Worm (Caenorhabditis elegans) whole organism, L2 larva: ENCODE measurements around the gene T16G12.7.
"Not testable (repeated sequence)": the region's sequence is repeated elsewhere in the genome, so short reads cannot be mapped to it uniquely, and the experiment has no call there.

Experiments
- F13H6.1 ChIP-seq: sonication (generic microtip); optimal IDR thresholded peaks from 2 replicates; lab custom pipeline; 2016; ENCODE audit warnings: missing genetic modification characterization, missing compliant biosample characterization
- R02D3.7 ChIP-seq: fragments of 150-350 bp; optimal IDR thresholded peaks from 2 replicates; lab custom pipeline; 2014; ENCODE audit warnings: missing biosample characterization, missing genetic modification characterization
- Y55F3AM.14 ChIP-seq: fragments of 200-800 bp; sonication (Bioruptor generic); optimal IDR thresholded peaks from 2 replicates; lab custom pipeline; 2018; ENCODE audit warnings: mild to moderate bottlenecking, missing genetic modification characterization, missing compliant biosample characterization
- ZK546.5 ChIP-seq: sonication (generic microtip); optimal IDR thresholded peaks from 2 replicates; lab custom pipeline; 2017; ENCODE audit warnings: missing biosample characterization, missing genetic modification characterization
- alr-1 ChIP-seq: fragments of 150-350 bp; optimal IDR thresholded peaks from 2 replicates; lab custom pipeline; 2014; ENCODE audit warnings: missing biosample characterization, missing genetic modification characterization
- aly-2 ChIP-seq: fragments of 150-350 bp; optimal IDR thresholded peaks from 2 replicates; lab custom pipeline; 2014; ENCODE audit warnings: missing biosample characterization, missing genetic modification characterization
- blmp-1 ChIP-seq: sonication (generic microtip); optimal IDR thresholded peaks from 2 replicates; lab custom pipeline; 2017; ENCODE audit warnings: missing genetic modification characterization, mild to moderate bottlenecking, missing compliant biosample characterization, antibody characterized with exemption, moderate library complexity; ENCODE audit not compliant: insufficient read depth
- ceh-16 ChIP-seq: fragments of 150-350 bp; optimal IDR thresholded peaks from 2 replicates; lab custom pipeline; 2014; ENCODE audit warnings: missing biosample characterization, missing genetic modification characterization
- ceh-82 ChIP-seq: fragments of 150-350 bp; optimal IDR thresholded peaks from 2 replicates; lab custom pipeline; 2014; ENCODE audit warnings: missing biosample characterization, missing genetic modification characterization
- crh-2 ChIP-seq: sonication (generic microtip); optimal IDR thresholded peaks from 2 replicates; lab custom pipeline; 2017; ENCODE audit warnings: missing biosample characterization, missing genetic modification characterization
- dmd-4 ChIP-seq: sonication (generic microtip); optimal IDR thresholded peaks from 2 replicates; lab custom pipeline; 2017; ENCODE audit warnings: missing biosample characterization, missing genetic modification characterization
- egl-27 ChIP-seq: sonication (generic microtip); optimal IDR thresholded peaks from 3 replicates; lab custom pipeline; 2017; ENCODE audit warnings: missing biosample characterization, missing genetic modification reagents, missing genetic modification characterization
- elt-1 ChIP-seq: fragments of 150-350 bp; optimal IDR thresholded peaks from 2 replicates; lab custom pipeline; 2014; ENCODE audit warnings: missing biosample characterization, missing genetic modification characterization
- fos-1 ChIP-seq: fragments of 150-350 bp; optimal IDR thresholded peaks from 2 replicates; lab custom pipeline; 2014; ENCODE audit warnings: missing biosample characterization, missing genetic modification characterization
- lin-11 ChIP-seq: fragments of 150-350 bp; sonication (generic microtip); optimal IDR thresholded peaks from 2 replicates; lab custom pipeline; 2014; ENCODE audit warnings: missing biosample characterization, missing genetic modification characterization, inconsistent platforms, mixed read lengths
- lin-13 ChIP-seq: fragments of 150-350 bp; optimal IDR thresholded peaks from 2 replicates; lab custom pipeline; 2014; ENCODE audit warnings: missing biosample characterization, missing genetic modification reagents, missing genetic modification characterization
- lin-39 ChIP-seq: fragments of 150-350 bp; optimal IDR thresholded peaks from 2 replicates; lab custom pipeline; 2014; ENCODE audit warnings: missing biosample characterization, missing genetic modification reagents, missing genetic modification characterization
- lsy-2 ChIP-seq, 2 experiments: fragments of 150-350 bp in 1 of 2; sonication (generic microtip) in 1 of 2; optimal IDR thresholded peaks; 2 replicates each; lab custom pipeline; 2014 to 2017; ENCODE audit warnings: missing biosample characterization in 2 of 2, missing genetic modification characterization in 2 of 2
- mbf-1 ChIP-seq: sonication (generic microtip); optimal IDR thresholded peaks from 2 replicates; lab custom pipeline; 2017; ENCODE audit warnings: missing biosample characterization, missing genetic modification characterization
- mdl-1 ChIP-seq, 2 experiments: fragments of 150-350 bp in 1 of 2; sonication (generic microtip) in 1 of 2; optimal IDR thresholded peaks; 2 replicates each; lab custom pipeline; 2017; ENCODE audit warnings: missing biosample characterization in 2 of 2, missing genetic modification characterization in 2 of 2
- nhr-10 ChIP-seq: sonication (generic microtip); optimal IDR thresholded peaks from 2 replicates; lab custom pipeline; 2017; ENCODE audit warnings: missing biosample characterization, missing genetic modification characterization
- nhr-11 ChIP-seq: fragments of 150-350 bp; optimal IDR thresholded peaks from 2 replicates; lab custom pipeline; 2014; ENCODE audit warnings: missing biosample characterization, missing genetic modification characterization
- nhr-12 ChIP-seq: fragments of 150-350 bp; optimal IDR thresholded peaks from 2 replicates; lab custom pipeline; 2014; ENCODE audit warnings: missing biosample characterization, missing genetic modification characterization
- nhr-21 ChIP-seq: fragments of 150-350 bp; optimal IDR thresholded peaks from 2 replicates; lab custom pipeline; 2014; ENCODE audit warnings: missing biosample characterization, missing genetic modification characterization
- nhr-237 ChIP-seq: fragments of 150-350 bp; optimal IDR thresholded peaks from 2 replicates; lab custom pipeline; 2014; ENCODE audit warnings: missing biosample characterization, missing genetic modification characterization
- nhr-25 ChIP-seq: fragments of 150-350 bp; sonication (generic microtip); optimal IDR thresholded peaks from 3 replicates; lab custom pipeline; 2014; ENCODE audit warnings: missing biosample characterization, missing genetic modification characterization
- nhr-6 ChIP-seq: fragments of 150-350 bp; optimal IDR thresholded peaks from 2 replicates; lab custom pipeline; 2014; ENCODE audit warnings: missing biosample characterization, missing genetic modification characterization
- nhr-77 ChIP-seq: fragments of 150-350 bp; optimal IDR thresholded peaks from 2 replicates; lab custom pipeline; 2014; ENCODE audit warnings: missing biosample characterization, missing genetic modification characterization
- peb-1 ChIP-seq: fragments of 150-350 bp; optimal IDR thresholded peaks from 2 replicates; lab custom pipeline; 2014; ENCODE audit warnings: missing biosample characterization, missing genetic modification characterization
- sma-3 ChIP-seq: sonication (generic microtip); optimal IDR thresholded peaks from 2 replicates; lab custom pipeline; 2016; ENCODE audit warnings: missing genetic modification reagents, missing genetic modification characterization, missing compliant biosample characterization
- sma-9 ChIP-seq, 2 experiments: fragments of 150-350 bp in 1 of 2; sonication (generic microtip) in 1 of 2; optimal IDR thresholded peaks; 2 replicates each; lab custom pipeline; 2014 to 2016; ENCODE audit warnings: missing genetic modification characterization in 2 of 2, mild to moderate bottlenecking in 1 of 2, missing biosample characterization in 1 of 2, missing compliant biosample characterization in 1 of 2, missing genetic modification reagents in 1 of 2, moderate library complexity in 1 of 2
- unc-39 ChIP-seq: fragments of 150-350 bp; optimal IDR thresholded peaks from 2 replicates; lab custom pipeline; 2014; ENCODE audit warnings: missing biosample characterization, missing genetic modification characterization
- zag-1 ChIP-seq: fragments of 150-350 bp; optimal IDR thresholded peaks from 2 replicates; lab custom pipeline; 2014; ENCODE audit warnings: missing biosample characterization, missing genetic modification characterization
- ztf-4 ChIP-seq: fragments of 150-350 bp; optimal IDR thresholded peaks from 2 replicates; lab custom pipeline; 2014; ENCODE audit warnings: missing biosample characterization, missing genetic modification characterization

The T16G12.7 gene

ce11 chrIII:10060573-10060972 lies 20.7 kb upstream of the T16G12.7 start, which contains the start of gene T16G12.13:
T16G12.13 (plus strand) TSS chrIII:10060865.
- TF ChIP-seq blmp-1 (tag; lab: Kevin White, UChicago) (no peak), lsy-2 (tag; optimal IDR thresholded peaks at IDR 0.05; lab: Kevin White, UChicago) (no peak), zag-1 (tag; lab: Kevin White, UChicago) (no peak), peb-1 (no peak), ceh-82 (no peak), nhr-21 (tag; lab: Kevin White, UChicago) (no peak), sma-3 (GFP tag; lab: Kevin White, UChicago) (no peak), nhr-237 (tag; lab: Kevin White, UChicago) (no peak), dmd-4 (tag; lab: Kevin White, UChicago) (no peak)

DNA sequence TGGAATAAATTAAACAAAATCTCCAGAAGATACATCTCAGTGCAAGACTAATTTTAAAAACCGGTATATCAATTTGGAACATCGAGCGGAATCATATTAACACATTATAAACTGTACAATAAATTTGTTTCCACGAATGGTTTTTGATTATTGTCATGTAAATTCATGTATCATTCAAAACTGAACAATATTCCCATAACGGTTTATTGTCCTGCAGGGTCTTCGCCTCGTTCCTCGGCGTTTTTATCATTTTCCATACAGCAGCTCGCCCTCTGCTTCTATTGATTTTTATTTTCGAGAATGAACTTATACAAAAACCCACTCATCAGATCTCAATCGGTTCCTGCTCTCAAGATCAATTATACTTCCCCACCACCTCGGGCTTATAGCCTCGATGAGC lies 19.1 kb upstream of the T16G12.7 start, which contains the start of gene T16G12.8:
Gene T16G12.8, plus strand, starts transcription at position 301 of the 400 bp plus-strand sequence.
- no peak for TF ChIP-seq nhr-6
- TF ChIP-seq nhr-11 (tag; lab: Kevin White, UChicago): no peak
- TF ChIP-seq mbf-1 (tag; lab: Kevin White, UChicago): no peak
- TF ChIP-seq nhr-237 (tag; lab: Kevin White, UChicago): no peak
- no peak for TF ChIP-seq nhr-21 (tag; lab: Kevin White, UChicago)
- TF ChIP-seq lin-39 (tag; lab: Kevin White, UChicago): no peak
- TF ChIP-seq fos-1 (tag; lab: Kevin White, UChicago): no peak
- no peak for TF ChIP-seq nhr-77 (tag; lab: Kevin White, UChicago)
- TF ChIP-seq nhr-25 (tag; lab: Kevin White, UChicago): no peak
- no peak for TF ChIP-seq ceh-82
- TF ChIP-seq nhr-10 (tag; lab: Kevin White, UChicago): no peak
- no peak for TF ChIP-seq aly-2
- TF ChIP-seq ceh-16 (tag; lab: Kevin White, UChicago): no peak
- TF ChIP-seq elt-1 (tag; lab: Kevin White, UChicago): no peak
- TF ChIP-seq mdl-1 (tag; optimal IDR thresholded peaks at IDR 0.05; lab: Kevin White, UChicago): no peak
- no peak for TF ChIP-seq unc-39 (tag; lab: Kevin White, UChicago)

- no peak for TF ChIP-seq Y55F3AM.14
- no peak for TF ChIP-seq ZK546.5 (tag; lab: Kevin White, UChicago)
- TF ChIP-seq alr-1 (tag; lab: Kevin White, UChicago): no peak
- TF ChIP-seq egl-27: no peak
- TF ChIP-seq lin-13 (GFP tag; lab: Kevin White, UChicago): no peak
- TF ChIP-seq crh-2 (tag; lab: Kevin White, UChicago): no peak
- no peak for TF ChIP-seq nhr-12 (tag; lab: Kevin White, UChicago)
- no peak for TF ChIP-seq nhr-10 (tag; lab: Kevin White, UChicago)
- TF ChIP-seq nhr-6: no peak
- no peak for TF ChIP-seq F13H6.1 (tag; lab: Kevin White, UChicago)
- TF ChIP-seq R02D3.7 (tag; lab: Kevin White, UChicago): no peak
Observed at ce11 chrIII:10057518-10057917, 17.6 kb upstream of the T16G12.7 start, which contains the start of gene T16G12.4. T16G12.4 (plus strand) TSS chrIII:10057818.

- no peak for TF ChIP-seq blmp-1 (tag; lab: Kevin White, UChicago)
- no peak for TF ChIP-seq ceh-16 (tag; lab: Kevin White, UChicago)
- no peak for TF ChIP-seq mdl-1 (tag; optimal IDR thresholded peaks at IDR 0.05; lab: Kevin White, UChicago)
- no peak for TF ChIP-seq lin-11
- TF ChIP-seq unc-39 (tag; lab: Kevin White, UChicago): no peak
- TF ChIP-seq sma-9 (GFP tag; optimal IDR thresholded peaks at IDR 0.05; lab: Kevin White, UChicago): no peak
- TF ChIP-seq sma-9 (tag; optimal IDR thresholded peaks at IDR 0.05; lab: Kevin White, UChicago): no peak
- no peak for TF ChIP-seq nhr-237 (tag; lab: Kevin White, UChicago)
- no peak for TF ChIP-seq lin-13 (GFP tag; lab: Kevin White, UChicago)
Observed at ce11 chrIII:10056033-10056432, 16.1 kb upstream of the T16G12.7 start, which contains the start of gene T16G12.10. T16G12.10 (minus strand) TSS chrIII:10056133.

ce11 chrIII:10053312-10053711 lies 13.4 kb upstream of the T16G12.7 start, which contains the start of gene T16G12.12:
T16G12.12 (plus strand) TSS chrIII:10053612.
- not testable (repeated sequence) for TF ChIP-seq lin-13 (GFP tag; lab: Kevin White, UChicago); ztf-4 (tag; lab: Kevin White, UChicago); fos-1 (tag; lab: Kevin White, UChicago)
